Worm (Caenorhabditis elegans): ENCODE results near the gene cdo-1.

cdo-1 gene

ce11 chrX:823736-824135 is 39.6 kb downstream of the cdo-1 start:
- TF ChIP-seq tab-1 (GFP tag; IDR thresholded peaks at IDR 0.05) = no peak
- no peak for TF ChIP-seq klf-2 (GFP tag; conservative IDR thresholded peaks at IDR 0.05)
- TF ChIP-seq ztf-29 (GFP tag; IDR thresholded peaks at IDR 0.05) = no peak
- TF ChIP-seq flt-1 (GFP tag; IDR thresholded peaks at IDR 0.05) = no peak
- TF ChIP-seq ztf-23 (GFP tag; IDR thresholded peaks at IDR 0.05) = no peak
- TF ChIP-seq med-1 (GFP tag; optimal IDR thresholded peaks at IDR 0.05; ENCODE audit: insufficient read depth) = no peak
- no peak for TF ChIP-seq ref-1 (GFP tag; conservative IDR thresholded peaks at IDR 0.05)
- no peak for TF ChIP-seq T22C8.4 (GFP tag; IDR thresholded peaks at IDR 0.05)
- TF ChIP-seq cog-1 (tag; optimal IDR thresholded peaks at IDR 0.05) = no peak

- TF ChIP-seq cog-1 (tag; optimal IDR thresholded peaks at IDR 0.05) (no peak), ztf-29 (GFP tag; IDR thresholded peaks at IDR 0.05) (no peak), ztf-23 (GFP tag; IDR thresholded peaks at IDR 0.05) (no peak), klf-2 (GFP tag; conservative IDR thresholded peaks at IDR 0.05) (no peak), med-1 (GFP tag; optimal IDR thresholded peaks at IDR 0.05; ENCODE audit: insufficient read depth) (no peak), flt-1 (GFP tag; IDR thresholded peaks at IDR 0.05) (no peak), ref-1 (GFP tag; conservative IDR thresholded peaks at IDR 0.05) (no peak), T22C8.4 (GFP tag; IDR thresholded peaks at IDR 0.05) (no peak), tab-1 (GFP tag; IDR thresholded peaks at IDR 0.05) (no peak)
Measured at ce11 chrX:817984-818383, 45.4 kb downstream of the cdo-1 start.

- TF ChIP-seq klf-2 (GFP tag; conservative IDR thresholded peaks at IDR 0.05) = no peak
- no peak for TF ChIP-seq med-1 (GFP tag; optimal IDR thresholded peaks at IDR 0.05; ENCODE audit: insufficient read depth)
- TF ChIP-seq flt-1 (GFP tag; IDR thresholded peaks at IDR 0.05) = no peak
- TF ChIP-seq ztf-23 (GFP tag; IDR thresholded peaks at IDR 0.05) = no peak
- no peak for TF ChIP-seq T22C8.4 (GFP tag; IDR thresholded peaks at IDR 0.05)
- TF ChIP-seq cog-1 (tag; optimal IDR thresholded peaks at IDR 0.05) = no peak
- TF ChIP-seq ztf-29 (GFP tag; IDR thresholded peaks at IDR 0.05) = no peak
- no peak for TF ChIP-seq tab-1 (GFP tag; IDR thresholded peaks at IDR 0.05)
- TF ChIP-seq ref-1 (GFP tag; conservative IDR thresholded peaks at IDR 0.05) = no peak
Measured at ce11 chrX:815929-816328, 47.4 kb downstream of the cdo-1 start, which contains the start of gene ifd-2. Gene ifd-2, minus strand, starts transcription at chrX:815929.

ce11 chrX:813063-813462 is 50.3 kb downstream of the cdo-1 start, which contains the start of gene F25E2.3:
Gene F25E2.3, minus strand, starts transcription at chrX:813163.
- no peak for TF ChIP-seq ztf-29 (GFP tag; IDR thresholded peaks at IDR 0.05)
- TF ChIP-seq cog-1 (tag; optimal IDR thresholded peaks at IDR 0.05) = no peak
- no peak for TF ChIP-seq ztf-23 (GFP tag; IDR thresholded peaks at IDR 0.05)
- TF ChIP-seq med-1 (GFP tag; optimal IDR thresholded peaks at IDR 0.05; ENCODE audit: insufficient read depth) = no peak
- TF ChIP-seq flt-1 (GFP tag; IDR thresholded peaks at IDR 0.05) = no peak
- no peak for TF ChIP-seq klf-2 (GFP tag; conservative IDR thresholded peaks at IDR 0.05)
- no peak for TF ChIP-seq tab-1 (GFP tag; IDR thresholded peaks at IDR 0.05)
- TF ChIP-seq T22C8.4 (GFP tag; IDR thresholded peaks at IDR 0.05) = no peak
- no peak for TF ChIP-seq ref-1 (GFP tag; conservative IDR thresholded peaks at IDR 0.05)

All from whole organism, midembryonic.